Fruit fly (Drosophila melanogaster): ENCODE measurements around the gene fzo.
A peak's percentile ranks its signal among the peaks of the same experiment; 100 is the strongest.

Gene fzo

dm6 chr3R:23215434-23215730 is 11.5 kb upstream of the fzo start:
- TF ChIP-seq CG17801 (GFP tag; optimal IDR thresholded peaks at IDR 0.05; ENCODE audit: partially characterized antibody), result no peak

- no peak for TF ChIP-seq CG17801 (GFP tag; optimal IDR thresholded peaks at IDR 0.05; ENCODE audit: partially characterized antibody)
Observed at dm6 chr3R:23214603-23215433, 11.0 kb upstream of the fzo start.

dm6 chr3R:23212764-23213163 is 8.9 kb upstream of the fzo start:
- TF ChIP-seq CG17801 (GFP tag; optimal IDR thresholded peaks at IDR 0.05; ENCODE audit: partially characterized antibody), result no peak

dm6 chr3R:23211745-23212254 is 8.0 kb upstream of the fzo start:
- no peak for TF ChIP-seq CG17801 (GFP tag; optimal IDR thresholded peaks at IDR 0.05; ENCODE audit: partially characterized antibody)

- no peak for TF ChIP-seq CG17801 (GFP tag; optimal IDR thresholded peaks at IDR 0.05; ENCODE audit: partially characterized antibody)
Observed at dm6 chr3R:23210243-23211215, 6.7 kb upstream of the fzo start.

DNA sequence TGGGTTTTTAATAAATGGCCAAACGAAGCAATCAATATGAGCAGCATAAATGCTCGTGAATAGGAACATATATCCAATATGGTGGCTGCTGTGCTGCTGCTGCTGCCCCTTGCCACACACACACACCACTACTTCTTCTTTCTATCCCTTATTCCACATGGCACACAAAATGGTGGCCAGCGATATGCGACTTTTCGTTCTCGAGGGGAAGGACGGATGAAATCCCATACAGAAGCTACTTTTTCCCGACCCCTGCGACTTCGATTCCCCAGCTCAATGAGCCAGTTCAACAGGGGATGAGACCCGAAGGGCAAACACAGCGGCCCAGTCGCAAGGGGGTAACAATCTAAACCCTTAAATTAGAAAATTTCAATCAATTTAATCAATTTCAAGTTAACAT is 3.4 kb upstream of the fzo start:
- TF ChIP-seq CG17801 (GFP tag; optimal IDR thresholded peaks at IDR 0.05; ENCODE audit: partially characterized antibody), result no peak

- TF ChIP-seq CG17801 (GFP tag; optimal IDR thresholded peaks at IDR 0.05; ENCODE audit: partially characterized antibody), result peak; percentile 60
Observed at dm6 chr3R:23201122-23201521, 2.7 kb downstream of the fzo start.

DNA sequence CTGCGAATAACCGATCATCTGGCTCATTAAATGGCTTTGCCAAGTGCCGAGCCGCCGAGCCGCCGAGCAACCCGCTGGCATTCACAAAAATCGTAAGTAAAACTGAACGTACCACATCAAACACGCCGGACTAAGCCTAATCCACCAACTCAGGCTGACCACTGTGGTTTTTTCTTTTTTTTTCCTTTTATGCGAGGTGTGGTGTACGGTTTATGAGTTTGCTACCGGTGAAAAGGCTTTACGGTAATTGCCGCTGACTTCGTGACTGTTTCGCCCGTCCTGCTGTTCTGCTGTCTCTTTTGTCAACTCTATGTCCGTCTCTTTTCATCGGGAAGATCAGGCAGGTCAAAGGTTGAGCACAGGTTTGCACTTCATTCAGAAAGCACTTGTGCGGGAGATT is 8.1 kb downstream of the fzo start:
- no peak for TF ChIP-seq CG17801 (GFP tag; optimal IDR thresholded peaks at IDR 0.05; ENCODE audit: partially characterized antibody)

dm6 chr3R:23193400-23193799 is 10.4 kb downstream of the fzo start:
- TF ChIP-seq CG17801 (GFP tag; optimal IDR thresholded peaks at IDR 0.05; ENCODE audit: partially characterized antibody), result no peak

dm6 chr3R:23192984-23193383 is 10.8 kb downstream of the fzo start:
- TF ChIP-seq CG17801 (GFP tag; optimal IDR thresholded peaks at IDR 0.05; ENCODE audit: partially characterized antibody), result no peak

dm6 chr3R:23191108-23191771 is 12.6 kb downstream of the fzo start:
- TF ChIP-seq CG17801 (GFP tag; optimal IDR thresholded peaks at IDR 0.05; ENCODE audit: partially characterized antibody), result peak; percentile 37

dm6 chr3R:23189958-23190900 is 13.6 kb downstream of the fzo start:
- TF ChIP-seq CG17801 (GFP tag; optimal IDR thresholded peaks at IDR 0.05; ENCODE audit: partially characterized antibody), result peak; percentile 94

dm6 chr3R:23189143-23189957 is 14.5 kb downstream of the fzo start:
- no peak for TF ChIP-seq CG17801 (GFP tag; optimal IDR thresholded peaks at IDR 0.05; ENCODE audit: partially characterized antibody)
